Worm (Caenorhabditis elegans) whole organism, L1 larva: ENCODE measurements around the gene K07H8.8.

ENCODE experiments used
- alr-1 ChIP-seq: fragments of 200-800 bp; sonication (Bioruptor generic); optimal IDR thresholded peaks from 2 replicates; lab custom pipeline; 2018; ENCODE audit warnings: borderline replicate concordance, mild to moderate bottlenecking, missing genetic modification characterization, missing compliant biosample characterization
- ces-1 ChIP-seq: fragments of 150-350 bp; optimal IDR thresholded peaks from 2 replicates; lab custom pipeline; 2014; ENCODE audit warnings: missing biosample characterization, missing genetic modification reagents, missing genetic modification characterization
- egl-27 ChIP-seq, 2 experiments: fragments of 150-350 bp in 1 of 2; sonication (generic microtip); optimal IDR thresholded peaks; 3 replicates each; lab custom pipeline; 2017 to 2018; ENCODE audit warnings: missing biosample characterization in 2 of 2, missing genetic modification characterization in 2 of 2, missing genetic modification reagents in 2 of 2
- lin-39 ChIP-seq: fragments of 150-350 bp; optimal IDR thresholded peaks from 2 replicates; lab custom pipeline; 2014; ENCODE audit warnings: missing biosample characterization, missing genetic modification reagents, missing genetic modification characterization
- lsy-2 ChIP-seq, 2 experiments: fragments of 150-350 bp; optimal IDR thresholded peaks; 2 replicates each; lab custom pipeline; 2014; ENCODE audit warnings: missing biosample characterization in 2 of 2, missing genetic modification characterization in 2 of 2
- nhr-237 ChIP-seq: fragments of 150-350 bp; optimal IDR thresholded peaks from 2 replicates; lab custom pipeline; 2014; ENCODE audit warnings: missing biosample characterization, missing genetic modification characterization
- nhr-28 ChIP-seq: fragments of 150-350 bp; optimal IDR thresholded peaks from 2 replicates; lab custom pipeline; 2014; ENCODE audit warnings: missing biosample characterization, missing genetic modification characterization
- pqm-1 ChIP-seq: sonication (generic microtip); optimal IDR thresholded peaks from 3 replicates; lab custom pipeline; 2017; ENCODE audit warnings: missing biosample characterization, missing genetic modification characterization
- skn-1 ChIP-seq: fragments of 150-350 bp; optimal IDR thresholded peaks from 2 replicates; lab custom pipeline; 2014; ENCODE audit warnings: missing biosample characterization, missing genetic modification characterization
- snpc-4 ChIP-seq: fragments of 150-350 bp; optimal IDR thresholded peaks from 2 replicates; lab custom pipeline; 2014; ENCODE audit warnings: missing biosample characterization, missing genetic modification characterization
- ztf-11 ChIP-seq, 2 experiments: sonication (generic microtip); optimal IDR thresholded peaks; 2 replicates each; lab custom pipeline; 2016 to 2017; ENCODE audit warnings: missing genetic modification characterization in 2 of 2, missing biosample characterization in 1 of 2, missing compliant biosample characterization in 1 of 2
- ztf-4 ChIP-seq: fragments of 150-350 bp; optimal IDR thresholded peaks from 2 replicates; lab custom pipeline; 2014; ENCODE audit warnings: missing biosample characterization, missing genetic modification characterization

DNA sequence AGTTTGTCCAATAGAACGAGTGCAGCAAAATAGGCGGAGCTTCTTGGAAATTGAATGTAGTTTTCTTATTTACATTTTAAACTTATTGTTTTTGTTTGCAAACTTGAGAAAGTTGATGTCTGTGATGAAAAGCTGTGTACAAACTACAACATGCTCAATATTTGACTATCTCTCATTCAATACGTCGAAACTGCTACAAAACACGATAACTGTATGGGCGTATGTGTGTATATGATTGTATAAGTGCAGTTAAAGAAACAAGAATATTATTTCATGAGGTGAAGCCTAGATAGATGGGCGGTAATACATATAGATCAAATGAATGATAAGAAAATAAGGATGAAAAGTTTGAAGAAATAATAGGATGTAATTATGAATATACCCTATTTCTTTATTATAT, 28.6 kb downstream of the K07H8.8 start:
- TF ChIP-seq ces-1 (GFP tag; lab: Kevin White, UChicago) (no peak), skn-1 (tag; lab: Kevin White, UChicago) (no peak), nhr-237 (tag; lab: Kevin White, UChicago) (no peak), lin-39 (tag; lab: Kevin White, UChicago) (no peak), snpc-4 (tag; lab: Kevin White, UChicago) (no peak), lsy-2 (tag; optimal IDR thresholded peaks at IDR 0.05; lab: Kevin White, UChicago) (no peak), pqm-1 (tag; lab: Kevin White, UChicago) (no peak), ztf-11 (tag; optimal IDR thresholded peaks at IDR 0.05; lab: Kevin White, UChicago) (no peak), egl-27 (tag; optimal IDR thresholded peaks at IDR 0.05; lab: Kevin White, UChicago) (no peak), ztf-4 (tag; lab: Kevin White, UChicago) (no peak), alr-1 (no peak), nhr-28 (no peak)
